Worm (Caenorhabditis elegans) whole organism, L4 larva: ENCODE data around the gene B0403.6.

Experiments
- ama-1 ChIP-seq: fragments of 150-350 bp; optimal IDR thresholded peaks from 2 replicates; lab custom pipeline; 2014; ENCODE audit warnings: inconsistent platforms, mixed read lengths
- pha-4 ChIP-seq, 2 experiments: fragments of 150-350 bp in 1 of 2; fragments of 200-800 bp in 1 of 2; sonication (Bioruptor generic) in 1 of 2; IDR thresholded peaks in 1 of 2; optimal IDR thresholded peaks in 1 of 2; 2 replicates each; pipeline versions ENCODE4 v1.3.6 to Lab custom; 2014 to 2022; ENCODE audit warnings: missing genetic modification characterization in 2 of 2, missing genetic modification reagents in 2 of 2, missing biosample characterization in 1 of 2, missing compliant biosample characterization in 1 of 2
- pqm-1 ChIP-seq: sonication (generic microtip); optimal IDR thresholded peaks from 2 replicates; lab custom pipeline; 2017; ENCODE audit warnings: missing biosample characterization, missing genetic modification characterization
- zfp-2 ChIP-seq: sonication (generic microtip); optimal IDR thresholded peaks from 2 replicates; lab custom pipeline; 2016; ENCODE audit warnings: mild to moderate bottlenecking, missing genetic modification characterization, missing compliant biosample characterization

DNA sequence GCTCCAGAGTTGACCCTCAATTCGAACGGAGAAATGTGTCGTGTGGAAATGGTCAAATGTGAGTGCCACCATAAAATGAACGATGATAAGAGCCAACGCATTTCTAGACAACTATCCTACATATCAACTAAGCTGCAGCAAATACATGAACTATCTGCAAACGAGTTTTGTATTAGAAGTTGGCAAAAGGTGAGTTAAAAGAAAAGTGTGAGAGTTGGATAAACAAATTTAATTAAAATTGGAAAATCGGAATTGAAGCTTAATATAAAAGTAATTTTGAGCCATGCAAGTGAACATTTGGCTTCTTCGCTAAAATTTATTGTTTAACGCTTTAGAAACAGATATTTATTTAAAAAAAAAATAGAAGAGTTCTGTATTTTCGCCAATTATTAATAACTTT lies 39.2 kb downstream of the B0403.6 start, which contains the start of gene cest-19:
- TF ChIP-seq pha-4 (GFP tag; IDR thresholded peaks at IDR 0.05; lab: Robert Waterston, UW) (no peak), pha-4 (tag; optimal IDR thresholded peaks at IDR 0.05; lab: Kevin White, UChicago) (no peak), zfp-2 (tag; lab: Kevin White, UChicago) (no peak), pqm-1 (tag; lab: Kevin White, UChicago) (no peak), ama-1 (lab: Kevin White, UChicago) (no peak)
